Fruit fly (Drosophila melanogaster) whole organism, embryonic: ENCODE measurements around the gene Mdr65.

Experiments
- CG10431 ChIP-seq: fragments of 200-800 bp; sonication (Bioruptor generic); optimal IDR thresholded peaks from 3 replicates; lab custom pipeline; 2018; ENCODE audit warnings: missing biosample characterization, mild to moderate bottlenecking, missing genetic modification characterization
- CG11696 ChIP-seq: fragments of 200-800 bp; sonication (Bioruptor generic); IDR thresholded peaks from 2 replicates; pipeline ENCODE4 v1.3.6; 2022; ENCODE audit warnings: missing biosample characterization, missing genetic modification characterization
- CG17568 ChIP-seq: fragments of 200-800 bp; sonication (Bioruptor generic); optimal IDR thresholded peaks from 2 replicates; lab custom pipeline; 2018; ENCODE audit warnings: missing biosample characterization, mild to moderate bottlenecking, missing genetic modification characterization, moderate library complexity
- CG34224 ChIP-seq: fragments of 200-800 bp; sonication (Bioruptor generic); IDR thresholded peaks from 3 replicates; pipeline ENCODE4 v1.3.6; 2022; ENCODE audit warnings: missing biosample characterization, missing genetic modification characterization; ENCODE audit not compliant: partially characterized antibody
- CG4424 ChIP-seq: fragments of 200-800 bp; sonication (Bioruptor generic); optimal IDR thresholded peaks from 3 replicates; lab custom pipeline; 2016; ENCODE audit warnings: missing biosample characterization, missing genetic modification characterization
- CG4820 ChIP-seq: fragments of 200-800 bp; sonication (Bioruptor generic); optimal IDR thresholded peaks from 3 replicates; lab custom pipeline; 2016; ENCODE audit warnings: missing biosample characterization, missing genetic modification characterization
- CG4854 ChIP-seq: fragments of 200-800 bp; sonication (Bioruptor generic); optimal IDR thresholded peaks from 2 replicates; lab custom pipeline; 2016; ENCODE audit warnings: missing biosample characterization, missing genetic modification characterization, inconsistent platforms
- CHES-1-like ChIP-seq: fragments of 200-800 bp; sonication (Bioruptor generic); optimal IDR thresholded peaks from 2 replicates; lab custom pipeline; 2016; ENCODE audit warnings: missing biosample characterization, missing genetic modification characterization
- Neu2 ChIP-seq: fragments of 200-800 bp; sonication (Bioruptor generic); optimal IDR thresholded peaks from 3 replicates; lab custom pipeline; 2016; ENCODE audit warnings: missing biosample characterization, missing genetic modification characterization, borderline replicate concordance
- ash1 ChIP-seq: fragments of 200-800 bp; sonication (Bioruptor generic); optimal IDR thresholded peaks from 2 replicates; lab custom pipeline; 2018; ENCODE audit warnings: missing biosample characterization, mild to moderate bottlenecking, missing genetic modification characterization
- lmd ChIP-seq: fragments of 200-800 bp; sonication (Bioruptor generic); IDR thresholded peaks from 2 replicates; pipeline ENCODE4 v1.3.6; 2022; ENCODE audit warnings: missing biosample characterization, missing genetic modification characterization
- pb ChIP-seq: fragments of 200-800 bp; sonication (Bioruptor generic); optimal IDR thresholded peaks from 3 replicates; lab custom pipeline; 2016; ENCODE audit warnings: missing biosample characterization, missing genetic modification characterization
- peb ChIP-seq: fragments of 200-800 bp; sonication (Bioruptor generic); IDR thresholded peaks from 2 replicates; pipeline ENCODE4 v1.3.6; 2022; ENCODE audit warnings: missing biosample characterization, missing genetic modification characterization
- psq ChIP-seq: fragments of 200-800 bp; sonication (Bioruptor generic); optimal IDR thresholded peaks from 2 replicates; lab custom pipeline; 2017; ENCODE audit warnings: missing biosample characterization, missing genetic modification characterization

- TF ChIP-seq CG4854 (GFP tag; lab: Kevin White, UChicago): peak; percentile 66
- TF ChIP-seq pb (GFP tag; lab: Kevin White, UChicago): peak; percentile 0
- TF ChIP-seq CHES-1-like (GFP tag; lab: Kevin White, UChicago): peak; percentile 82
- TF ChIP-seq CG17568 (GFP tag; lab: Kevin White, UChicago): peak; percentile 72
- peak; percentile 63; the same call in 1 of the 2 replicates for TF ChIP-seq CG11696
- TF ChIP-seq psq (GFP tag; lab: Kevin White, UChicago): no peak
- no peak for TF ChIP-seq ash1 (GFP tag; lab: Kevin White, UChicago)
- peak; percentile 76 for TF ChIP-seq CG4820 (GFP tag; lab: Kevin White, UChicago)
- TF ChIP-seq CG34224 (GFP tag; lab: Robert Waterston, UW): no peak
- no peak for TF ChIP-seq Neu2 (GFP tag; lab: Kevin White, UChicago)
- peak; percentile 66 for TF ChIP-seq CG10431
- peak; percentile 86 for TF ChIP-seq CG4424 (GFP tag; lab: Kevin White, UChicago)
- peak; percentile 70; the same call in 1 of the 2 replicates for TF ChIP-seq peb (GFP tag; lab: Robert Waterston, UW)
- peak; percentile 94 for TF ChIP-seq lmd
These were observed 11.1 kb upstream of the Mdr65 start, which contains the start of gene Best2 for dm6 chr3L:6256408-6257188.
